Fruit fly (Drosophila melanogaster) whole organism, embryonic: Measurements from ENCODE around the gene b6.
A peak's percentile ranks its signal among the peaks of the same experiment; 100 is the strongest.

Experiments
- Atf-2 ChIP-seq: fragments of 200-800 bp; sonication (Bioruptor generic); optimal IDR thresholded peaks from 2 replicates; lab custom pipeline; 2016; ENCODE audit warnings: missing biosample characterization, missing genetic modification characterization
- Bteb2 ChIP-seq: fragments of 200-800 bp; sonication (Bioruptor generic); optimal IDR thresholded peaks from 2 replicates; lab custom pipeline; 2016; ENCODE audit warnings: missing biosample characterization, missing genetic modification characterization
- CG10267 ChIP-seq: fragments of 200-800 bp; sonication (Bioruptor generic); optimal IDR thresholded peaks from 2 replicates; lab custom pipeline; 2018; ENCODE audit warnings: missing biosample characterization, mild to moderate bottlenecking, missing genetic modification characterization, moderate library complexity
- CG10366 ChIP-seq: fragments of 200-800 bp; sonication (Bioruptor generic); IDR thresholded peaks from 2 replicates; pipeline ENCODE4 v1.3.6; 2022; ENCODE audit warnings: missing biosample characterization, missing genetic modification characterization
- CG10959 ChIP-seq: fragments of 200-800 bp; sonication (Bioruptor generic); IDR thresholded peaks from 2 replicates; pipeline ENCODE4 v1.3.6; 2022; ENCODE audit warnings: missing biosample characterization, missing genetic modification characterization
- CG11560 ChIP-seq: fragments of 200-800 bp; sonication (Bioruptor generic); IDR thresholded peaks from 3 replicates; pipeline ENCODE4 v1.3.6; 2022; ENCODE audit warnings: missing biosample characterization, missing genetic modification characterization
- CG1233 ChIP-seq: fragments of 200-800 bp; sonication (Bioruptor generic); optimal IDR thresholded peaks from 4 replicates; lab custom pipeline; 2018; ENCODE audit warnings: missing biosample characterization, mild to moderate bottlenecking, missing genetic modification characterization
- CG2875 ChIP-seq: fragments of 200-800 bp; sonication (Bioruptor generic); optimal IDR thresholded peaks from 2 replicates; lab custom pipeline; 2017; ENCODE audit warnings: missing biosample characterization, mild to moderate bottlenecking, missing genetic modification characterization, missing genetic modification reagents
- CG30431 ChIP-seq: fragments of 200-800 bp; sonication (Bioruptor generic); optimal IDR thresholded peaks from 2 replicates; lab custom pipeline; 2017; ENCODE audit warnings: missing biosample characterization, missing genetic modification characterization
- CG31441 ChIP-seq: fragments of 200-800 bp; sonication (Bioruptor generic); IDR thresholded peaks from 2 replicates; pipeline ENCODE4 v1.3.6; 2022; ENCODE audit warnings: missing biosample characterization, missing genetic modification characterization
- CG42726 ChIP-seq: fragments of 200-800 bp; sonication (Bioruptor generic); IDR thresholded peaks from 2 replicates; pipeline ENCODE4 v1.3.6; 2022; ENCODE audit warnings: missing biosample characterization, missing genetic modification characterization; ENCODE audit not compliant: partially characterized antibody
- CG4404 ChIP-seq: fragments of 200-800 bp; sonication (Bioruptor generic); IDR thresholded peaks from 2 replicates; pipeline ENCODE4 v1.3.6; 2022; ENCODE audit warnings: missing biosample characterization, missing genetic modification characterization
- CG4730 ChIP-seq: fragments of 200-800 bp; sonication (Bioruptor generic); IDR thresholded peaks from 2 replicates; pipeline ENCODE4 v1.3.6; 2022; ENCODE audit warnings: missing biosample characterization, missing genetic modification characterization
- CG5180 ChIP-seq: fragments of 200-800 bp; sonication (Bioruptor generic); optimal IDR thresholded peaks from 3 replicates; lab custom pipeline; 2017; ENCODE audit warnings: missing biosample characterization, missing genetic modification characterization, mild to moderate bottlenecking, moderate library complexity, missing genetic modification reagents
- CG6272 ChIP-seq: fragments of 200-800 bp; sonication (Bioruptor generic); IDR thresholded peaks from 2 replicates; pipeline ENCODE4 v1.3.6; 2022; ENCODE audit warnings: missing biosample characterization, missing genetic modification characterization
- CG6683 ChIP-seq: fragments of 200-800 bp; sonication (Bioruptor generic); optimal IDR thresholded peaks from 2 replicates; lab custom pipeline; 2017; ENCODE audit warnings: missing biosample characterization, mild to moderate bottlenecking, missing genetic modification characterization, missing genetic modification reagents
- CG7271 ChIP-seq: fragments of 200-800 bp; sonication (Bioruptor generic); optimal IDR thresholded peaks from 2 replicates; lab custom pipeline; 2018; ENCODE audit warnings: missing biosample characterization, mild to moderate bottlenecking, missing genetic modification characterization, moderate library complexity
- CG7745 ChIP-seq: fragments of 200-800 bp; sonication (Bioruptor generic); optimal IDR thresholded peaks from 2 replicates; lab custom pipeline; 2018; ENCODE audit warnings: missing biosample characterization, mild to moderate bottlenecking, missing genetic modification characterization, moderate library complexity
- CG7987 ChIP-seq: fragments of 200-800 bp; sonication (Bioruptor generic); optimal IDR thresholded peaks from 2 replicates; lab custom pipeline; 2018; ENCODE audit warnings: missing biosample characterization, mild to moderate bottlenecking, missing genetic modification characterization, moderate library complexity
- CG9215 ChIP-seq: fragments of 200-800 bp; sonication (Bioruptor generic); IDR thresholded peaks from 2 replicates; pipeline ENCODE4 v1.3.6; 2022; ENCODE audit warnings: missing biosample characterization, missing genetic modification characterization
- Doc3 ChIP-seq: fragments of 200-800 bp; sonication (Bioruptor generic); IDR thresholded peaks from 3 replicates; pipeline ENCODE4 v1.3.6; 2022; ENCODE audit warnings: missing biosample characterization, missing genetic modification characterization; ENCODE audit not compliant: partially characterized antibody
- ERR ChIP-seq: fragments of 200-800 bp; sonication (Bioruptor generic); optimal IDR thresholded peaks from 2 replicates; lab custom pipeline; 2016; ENCODE audit warnings: missing biosample characterization, missing genetic modification characterization
- Elba2 ChIP-seq: fragments of 200-800 bp; sonication (Bioruptor generic); optimal IDR thresholded peaks from 3 replicates; lab custom pipeline; 2016; ENCODE audit warnings: missing biosample characterization, missing genetic modification characterization
- Fer2 ChIP-seq: fragments of 200-800 bp; sonication (Bioruptor generic); optimal IDR thresholded peaks from 2 replicates; lab custom pipeline; 2018; ENCODE audit warnings: missing biosample characterization, mild to moderate bottlenecking, missing genetic modification characterization, moderate library complexity
- HLH3B ChIP-seq: fragments of 200-800 bp; sonication (Bioruptor generic); IDR thresholded peaks from 2 replicates; pipeline ENCODE4 v1.3.6; 2022; ENCODE audit warnings: missing biosample characterization, missing genetic modification characterization
- HmgD ChIP-seq: fragments of 200-800 bp; sonication (Bioruptor generic); optimal IDR thresholded peaks from 3 replicates; lab custom pipeline; 2016; ENCODE audit warnings: missing biosample characterization, missing genetic modification characterization
- Hmx ChIP-seq: fragments of 200-800 bp; sonication (Bioruptor generic); optimal IDR thresholded peaks from 2 replicates; lab custom pipeline; 2016; ENCODE audit warnings: missing biosample characterization, missing genetic modification characterization
- Rx ChIP-seq: fragments of 200-800 bp; sonication (Bioruptor generic); IDR thresholded peaks from 2 replicates; pipeline ENCODE4 v1.3.6; 2022; ENCODE audit warnings: missing biosample characterization, missing genetic modification characterization
- Sry-δ ChIP-seq: fragments of 200-800 bp; sonication (Bioruptor generic); optimal IDR thresholded peaks from 2 replicates; lab custom pipeline; 2016; ENCODE audit warnings: missing biosample characterization, missing genetic modification characterization
- Taf1 ChIP-seq: fragments of 200-800 bp; sonication (Bioruptor generic); IDR thresholded peaks from 2 replicates; pipeline ENCODE4 v1.3.6; 2022; ENCODE audit warnings: missing biosample characterization, missing genetic modification characterization
- Xbp1 ChIP-seq: fragments of 200-800 bp; sonication (Bioruptor generic); optimal IDR thresholded peaks from 3 replicates; lab custom pipeline; 2016; ENCODE audit warnings: missing biosample characterization, mild to moderate bottlenecking, missing genetic modification characterization
- Xrp1 ChIP-seq: fragments of 200-800 bp; sonication (Bioruptor generic); IDR thresholded peaks from 2 replicates; pipeline ENCODE4 v1.3.6; 2022; ENCODE audit warnings: missing biosample characterization, missing genetic modification characterization
- YL-1 ChIP-seq: fragments of 200-800 bp; sonication (Bioruptor generic); optimal IDR thresholded peaks from 3 replicates; lab custom pipeline; 2017; ENCODE audit warnings: missing biosample characterization, mild to moderate bottlenecking, missing genetic modification characterization
- al ChIP-seq: fragments of 200-800 bp; sonication (Bioruptor generic); IDR thresholded peaks from 2 replicates; pipeline ENCODE4 v1.3.6; 2022; ENCODE audit warnings: missing biosample characterization, missing genetic modification characterization
- amos ChIP-seq: fragments of 200-800 bp; sonication (Bioruptor generic); IDR thresholded peaks from 2 replicates; pipeline ENCODE4 v1.3.6; 2022; ENCODE audit warnings: missing biosample characterization, missing genetic modification characterization; ENCODE audit not compliant: partially characterized antibody
- bcd ChIP-seq: fragments of 200-800 bp; sonication (Bioruptor generic); optimal IDR thresholded peaks from 2 replicates; lab custom pipeline; 2017; ENCODE audit warnings: missing biosample characterization, mild to moderate bottlenecking, missing genetic modification characterization
- cato ChIP-seq: fragments of 200-800 bp; sonication (Bioruptor generic); optimal IDR thresholded peaks from 2 replicates; lab custom pipeline; 2016; ENCODE audit warnings: missing biosample characterization, missing genetic modification characterization, borderline replicate concordance
- chinmo ChIP-seq: fragments of 200-800 bp; sonication (Bioruptor generic); IDR thresholded peaks from 4 replicates; pipeline ENCODE4 v1.3.6; 2022; ENCODE audit warnings: missing biosample characterization, missing genetic modification characterization; ENCODE audit not compliant: partially characterized antibody
- dmrt11E ChIP-seq: fragments of 200-800 bp; sonication (Bioruptor generic); optimal IDR thresholded peaks from 3 replicates; lab custom pipeline; 2018; ENCODE audit warnings: missing biosample characterization, mild to moderate bottlenecking, missing genetic modification characterization, moderate library complexity
- ftz-f1 ChIP-seq: fragments of 200-800 bp; sonication (Bioruptor generic); optimal IDR thresholded peaks from 2 replicates; lab custom pipeline; 2016; ENCODE audit warnings: missing biosample characterization, missing genetic modification characterization
- hbn ChIP-seq: fragments of 200-800 bp; sonication (Bioruptor generic); IDR thresholded peaks from 2 replicates; pipeline ENCODE4 v1.3.6; 2022; ENCODE audit warnings: missing biosample characterization, missing genetic modification characterization; ENCODE audit not compliant: partially characterized antibody
- klu ChIP-seq: fragments of 200-800 bp; sonication (Bioruptor generic); IDR thresholded peaks from 2 replicates; pipeline ENCODE4 v1.3.6; 2022; ENCODE audit warnings: missing biosample characterization, missing genetic modification characterization
- knrl ChIP-seq: fragments of 200-800 bp; sonication (Bioruptor generic); IDR thresholded peaks from 3 replicates; pipeline ENCODE4 v1.3.6; 2022; ENCODE audit warnings: missing biosample characterization, missing genetic modification characterization; ENCODE audit not compliant: partially characterized antibody
- lmd ChIP-seq: fragments of 200-800 bp; sonication (Bioruptor generic); IDR thresholded peaks from 2 replicates; pipeline ENCODE4 v1.3.6; 2022; ENCODE audit warnings: missing biosample characterization, missing genetic modification characterization
- luna ChIP-seq: fragments of 200-800 bp; sonication (Bioruptor generic); optimal IDR thresholded peaks from 2 replicates; lab custom pipeline; 2016; ENCODE audit warnings: missing biosample characterization, missing genetic modification characterization
- pnt ChIP-seq: fragments of 200-800 bp; sonication (Bioruptor generic); optimal IDR thresholded peaks from 3 replicates; lab custom pipeline; 2016; ENCODE audit warnings: missing biosample characterization, missing genetic modification characterization
- ranshi ChIP-seq: fragments of 200-800 bp; sonication (Bioruptor generic); IDR thresholded peaks from 2 replicates; pipeline ENCODE4 v1.3.6; 2022; ENCODE audit warnings: missing biosample characterization, missing genetic modification characterization
- so ChIP-seq: fragments of 200-800 bp; sonication (Bioruptor generic); IDR thresholded peaks from 3 replicates; pipeline ENCODE4 v1.3.6; 2022; ENCODE audit warnings: missing biosample characterization, missing genetic modification characterization
- sug ChIP-seq: fragments of 200-800 bp; optimal IDR thresholded peaks from 2 replicates; lab custom pipeline; 2019; ENCODE audit warnings: missing biosample characterization, mild to moderate bottlenecking, missing genetic modification characterization, moderate library complexity
- zen ChIP-seq: fragments of 200-800 bp; sonication (Bioruptor generic); optimal IDR thresholded peaks from 3 replicates; lab custom pipeline; 2018; ENCODE audit warnings: missing biosample characterization, mild to moderate bottlenecking, missing genetic modification characterization, moderate library complexity
- zfh1 ChIP-seq: fragments of 200-800 bp; sonication (Bioruptor generic); IDR thresholded peaks from 3 replicates; pipeline ENCODE4 v1.3.6; 2022; ENCODE audit warnings: missing biosample characterization, missing genetic modification characterization

b6 gene

DNA sequence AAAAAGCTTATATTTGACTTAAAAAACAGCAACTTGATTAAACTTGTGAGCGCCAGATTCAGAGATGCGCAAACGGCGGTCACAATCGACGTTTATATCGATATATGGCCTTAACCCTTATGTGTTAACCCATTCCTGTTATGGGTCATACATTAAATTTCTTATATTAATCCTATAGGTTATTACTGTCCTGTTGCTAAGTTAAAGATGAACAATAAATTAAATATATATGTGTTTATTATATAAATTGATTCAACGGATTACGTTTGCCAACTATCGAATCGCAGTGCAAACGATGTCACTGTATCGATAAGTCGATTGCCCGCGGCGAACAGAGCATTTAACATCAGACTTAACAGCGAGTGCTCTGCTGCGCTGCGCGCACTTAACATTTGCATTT, 17.2 kb upstream of the b6 start, which contains the start of the genes CG3740 and hfw (continued):
- TF ChIP-seq CG7271 (tag; lab: Kevin White, UChicago) (peak; percentile 48), CG31441 (GFP tag; lab: Robert Waterston, UW) (peak; percentile 78), HmgD (GFP tag; lab: Kevin White, UChicago) (no peak), CG7745 (tag; lab: Kevin White, UChicago) (no peak), CG42726 (GFP tag; lab: Robert Waterston, UW) (0 out of 2 replicates have a peak, but pooled peaks have one; percentile 58), CG1233 (GFP tag; lab: Kevin White, UChicago) (peak; percentile 46), klu (GFP tag; lab: Robert Waterston, UW) (peak; percentile 47; the same call in 1 of the 2 replicates), YL-1 (GFP tag; lab: Kevin White, UChicago) (peak; percentile 60), Taf1 (GFP tag; lab: Robert Waterston, UW) (no peak), CG30431 (GFP tag; lab: Kevin White, UChicago) (peak; percentile 40), Xrp1 (GFP tag; lab: Robert Waterston, UW) (peak; percentile 85), CG6683 (no peak), ranshi (peak; percentile 63; the same call in 1 of the 2 replicates), Elba2 (GFP tag; lab: Kevin White, UChicago) (peak; percentile 31), Xbp1 (GFP tag; lab: Kevin White, UChicago) (peak; percentile 76), hbn (GFP tag; lab: Robert Waterston, UW) (peak; percentile 88), HLH3B (GFP tag; lab: Robert Waterston, UW) (peak; percentile 68), cato (GFP tag; lab: Kevin White, UChicago) (peak; percentile 24), Doc3 (GFP tag; lab: Robert Waterston, UW) (peak; percentile 85), zfh1 (peak; percentile 71), sug (tag; lab: Kevin White, UChicago) (peak; percentile 68), CG4404 (GFP tag; lab: Robert Waterston, UW) (peak; percentile 64), ftz-f1 (GFP tag; lab: Kevin White, UChicago) (no peak), CG7987 (no peak), CG10267 (tag; lab: Kevin White, UChicago) (peak; percentile 66), CG6272 (peak; percentile 78), ERR (GFP tag; lab: Kevin White, UChicago) (no peak), chinmo (GFP tag; lab: Robert Waterston, UW) (0 out of 4 replicates have a peak, but pooled peaks have one; percentile 67), CG11560 (tag; lab: Robert Waterston, UW) (peak; percentile 35; the same call in 1 of the 3 replicates), so (peak; percentile 20; the same call in 1 of the 3 replicates), Hmx (GFP tag; lab: Kevin White, UChicago) (no peak), CG2875 (no peak), knrl (peak; percentile 95), pnt (GFP tag; lab: Kevin White, UChicago) (peak; percentile 5), Bteb2 (peak; percentile 19), CG5180 (GFP tag; lab: Kevin White, UChicago) (peak; percentile 0), bcd (GFP tag; lab: Kevin White, UChicago) (peak; percentile 76), Sry-δ (GFP tag; lab: Kevin White, UChicago) (peak; percentile 64), CG9215 (GFP tag; lab: Robert Waterston, UW) (peak; percentile 59), CG4730 (peak; percentile 65), amos (peak; percentile 84), al (GFP tag; lab: Robert Waterston, UW) (peak; percentile 78), Rx (GFP tag; lab: Robert Waterston, UW) (peak; percentile 65), CG10959 (GFP tag; lab: Robert Waterston, UW) (peak; percentile 94), lmd (GFP tag; lab: Robert Waterston, UW) (peak; percentile 80), CG10366 (GFP tag; lab: Robert Waterston, UW) (peak; percentile 71), zen (tag; lab: Kevin White, UChicago) (peak; percentile 68), dmrt11E (tag; lab: Kevin White, UChicago) (peak; percentile 72), Fer2 (tag; lab: Kevin White, UChicago) (peak; percentile 46), Atf-2 (GFP tag; lab: Kevin White, UChicago) (no peak), luna (no peak)
